Fruit fly (Drosophila melanogaster) S2 (cell line): Measurements from ENCODE around the gene und.

Experiments
- CG8478 ChIP-seq: fragments of >200 bp; optimal IDR thresholded peaks from 2 replicates; lab custom pipeline; 2018
- CTCF ChIP-seq, 2 experiments: fragments of >200 bp; optimal IDR thresholded peaks; 2 replicates each; lab custom pipeline; 2018

DNA sequence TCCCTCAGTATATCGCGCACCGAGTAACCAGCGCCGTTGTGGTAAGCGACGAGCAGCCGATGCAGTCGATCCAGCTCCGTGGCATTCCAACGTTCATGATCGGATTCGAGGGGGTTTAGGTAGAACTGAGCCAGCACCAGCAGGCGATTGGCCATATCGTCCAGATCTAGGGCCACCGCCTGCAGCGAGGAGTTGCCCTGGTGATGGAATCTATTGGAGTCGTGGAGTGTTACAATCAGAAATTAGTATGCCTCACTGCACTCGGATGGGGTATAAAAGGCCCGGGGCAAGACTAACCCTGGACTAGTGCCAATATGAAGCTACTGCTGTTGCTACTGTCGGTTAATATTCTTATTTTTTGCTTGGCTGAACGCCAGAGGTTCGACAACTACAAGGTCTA, 3.6 kb downstream of the und start, which contains the start of gene CG4017:
- TF ChIP-seq CG8478 (no peak), CTCF (optimal IDR thresholded peaks at IDR 0.05; lab: Kevin White, UChicago) (no peak)
